Worm (Caenorhabditis elegans) whole organism, L1 larva: Measurements from ENCODE around the gene H25P19.1.

Source experiments
- C34B4.2 ChIP-seq: sonication (generic microtip); optimal IDR thresholded peaks from 2 replicates; lab custom pipeline; 2017; ENCODE audit warnings: mild to moderate bottlenecking, missing genetic modification characterization, missing compliant biosample characterization
- F16B12.6 ChIP-seq: fragments of 150-350 bp; optimal IDR thresholded peaks from 2 replicates; lab custom pipeline; 2014; ENCODE audit warnings: missing biosample characterization, missing genetic modification characterization
- aha-1 ChIP-seq: fragments of 150-350 bp; optimal IDR thresholded peaks from 2 replicates; lab custom pipeline; 2014; ENCODE audit warnings: missing biosample characterization, missing genetic modification characterization
- alr-1 ChIP-seq: fragments of 200-800 bp; sonication (Bioruptor generic); optimal IDR thresholded peaks from 2 replicates; lab custom pipeline; 2018; ENCODE audit warnings: borderline replicate concordance, mild to moderate bottlenecking, missing genetic modification characterization, missing compliant biosample characterization
- blmp-1 ChIP-seq: fragments of 150-350 bp; optimal IDR thresholded peaks from 2 replicates; lab custom pipeline; 2014; ENCODE audit warnings: missing biosample characterization, missing genetic modification characterization
- ceh-8 ChIP-seq: fragments of 200-800 bp; sonication (Bioruptor generic); optimal IDR thresholded peaks from 2 replicates; lab custom pipeline; 2018; ENCODE audit warnings: mild to moderate bottlenecking, missing genetic modification characterization, moderate library complexity, missing compliant biosample characterization
- ceh-82 ChIP-seq, 3 experiments: fragments of 150-350 bp in 1 of 3; sonication (generic microtip) in 2 of 3; optimal IDR thresholded peaks; 2 replicates each; lab custom pipeline; 2014 to 2017; ENCODE audit warnings: missing biosample characterization in 3 of 3, missing genetic modification characterization in 3 of 3
- ceh-88 ChIP-seq: fragments of 200-800 bp; sonication (Bioruptor generic); IDR thresholded peaks from 2 replicates; pipeline ENCODE4 v1.3.6; 2022; ENCODE audit warnings: missing genetic modification characterization, missing compliant biosample characterization
- ceh-90 ChIP-seq: sonication (generic microtip); optimal IDR thresholded peaks from 2 replicates; lab custom pipeline; 2016; ENCODE audit warnings: missing genetic modification characterization, missing compliant biosample characterization
- efl-1 ChIP-seq, 4 experiments: fragments of 150-350 bp; optimal IDR thresholded peaks in 3 of 4; peaks in 1 of 4; 1 replicate in 1 of 4; 2 replicates in 3 of 4; lab custom pipeline; 2014; ENCODE audit warnings: missing biosample characterization in 2 of 4, missing genetic modification characterization in 2 of 4, missing genetic modification reagents in 2 of 4
- egl-27 ChIP-seq, 2 experiments: fragments of 150-350 bp in 1 of 2; sonication (generic microtip); optimal IDR thresholded peaks; 3 replicates each; lab custom pipeline; 2017 to 2018; ENCODE audit warnings: missing biosample characterization in 2 of 2, missing genetic modification characterization in 2 of 2, missing genetic modification reagents in 2 of 2
- elt-2 ChIP-seq: sonication (generic microtip); optimal IDR thresholded peaks from 2 replicates; lab custom pipeline; 2016; ENCODE audit warnings: missing genetic modification characterization, mild to moderate bottlenecking, inconsistent platforms, missing compliant biosample characterization, missing genetic modification reagents
- elt-3 ChIP-seq, 6 experiments: fragments of 150-350 bp in 1 of 6; sonication (generic microtip); optimal IDR thresholded peaks; 2 replicates each; lab custom pipeline; 2017 to 2018; ENCODE audit warnings: missing biosample characterization in 6 of 6, missing genetic modification characterization in 6 of 6, inconsistent platforms in 1 of 6
- ets-5 ChIP-seq: fragments of 200-800 bp; sonication (Bioruptor generic); IDR thresholded peaks from 2 replicates; pipeline ENCODE4 v1.3.6; 2022; ENCODE audit warnings: missing genetic modification characterization, missing compliant biosample characterization
- fkh-4 ChIP-seq: sonication (generic microtip); optimal IDR thresholded peaks from 2 replicates; lab custom pipeline; 2016; ENCODE audit warnings: missing compliant biosample characterization, missing genetic modification characterization, borderline replicate concordance
- fkh-8 ChIP-seq: sonication (generic microtip); optimal IDR thresholded peaks from 2 replicates; lab custom pipeline; 2016; ENCODE audit warnings: mild to moderate bottlenecking, missing genetic modification characterization, missing compliant biosample characterization
- fos-1 ChIP-seq: fragments of 150-350 bp; optimal IDR thresholded peaks from 2 replicates; lab custom pipeline; 2014; ENCODE audit warnings: missing biosample characterization, missing genetic modification characterization
- hlh-4 ChIP-seq: sonication (generic microtip); optimal IDR thresholded peaks from 2 replicates; lab custom pipeline; 2016; ENCODE audit warnings: mild to moderate bottlenecking, missing genetic modification characterization, missing compliant biosample characterization
- irx-1 ChIP-seq: sonication (generic microtip); optimal IDR thresholded peaks from 2 replicates; lab custom pipeline; 2016; ENCODE audit warnings: missing genetic modification characterization, missing compliant biosample characterization
- jun-1 ChIP-seq: fragments of 150-350 bp; optimal IDR thresholded peaks from 2 replicates; lab custom pipeline; 2014; ENCODE audit warnings: missing biosample characterization, missing genetic modification reagents, missing genetic modification characterization
- lin-35 ChIP-seq, 2 experiments: fragments of 150-350 bp; optimal IDR thresholded peaks; 2 replicates each; lab custom pipeline; 2014; ENCODE audit warnings: missing biosample characterization in 2 of 2, missing genetic modification characterization in 2 of 2, missing genetic modification reagents in 2 of 2
- mef-2 ChIP-seq: fragments of 150-350 bp; optimal IDR thresholded peaks from 2 replicates; lab custom pipeline; 2014; ENCODE audit warnings: missing biosample characterization, missing genetic modification characterization
- nhr-19 ChIP-seq: fragments of 200-800 bp; sonication (Bioruptor generic); conservative IDR thresholded peaks from 2 replicates; pipeline ENCODE4 v1.3.6; 2022; ENCODE audit warnings: missing genetic modification characterization, missing compliant biosample characterization
- nhr-20 ChIP-seq: sonication (generic microtip); optimal IDR thresholded peaks from 2 replicates; lab custom pipeline; 2016; ENCODE audit warnings: mild to moderate bottlenecking, missing genetic modification characterization, missing compliant biosample characterization
- nhr-76 ChIP-seq: sonication (generic microtip); optimal IDR thresholded peaks from 2 replicates; lab custom pipeline; 2017; ENCODE audit warnings: missing biosample characterization, missing genetic modification characterization
- nhr-84 ChIP-seq: sonication (generic microtip); optimal IDR thresholded peaks from 2 replicates; lab custom pipeline; 2017; ENCODE audit warnings: missing biosample characterization, missing genetic modification characterization
- pag-3 ChIP-seq: sonication (generic microtip); optimal IDR thresholded peaks from 2 replicates; lab custom pipeline; 2017; ENCODE audit warnings: missing genetic modification characterization, mild to moderate bottlenecking, missing compliant biosample characterization, antibody characterized with exemption, borderline replicate concordance; ENCODE audit not compliant: insufficient read depth
- pax-3 ChIP-seq: fragments of 200-800 bp; sonication (Bioruptor generic); optimal IDR thresholded peaks from 2 replicates; lab custom pipeline; 2018; ENCODE audit warnings: mild to moderate bottlenecking, missing genetic modification characterization, moderate library complexity, missing compliant biosample characterization
- rnt-1 ChIP-seq: sonication (generic microtip); optimal IDR thresholded peaks from 2 replicates; lab custom pipeline; 2016; ENCODE audit warnings: mild to moderate bottlenecking, missing genetic modification characterization, moderate library complexity, missing compliant biosample characterization
- snu-23 ChIP-seq: sonication (generic microtip); optimal IDR thresholded peaks from 2 replicates; lab custom pipeline; 2016; ENCODE audit warnings: missing genetic modification characterization, missing compliant biosample characterization
- sox-4 ChIP-seq: sonication (generic microtip); optimal IDR thresholded peaks from 2 replicates; lab custom pipeline; 2016; ENCODE audit warnings: missing genetic modification characterization, missing compliant biosample characterization
- swsn-7 ChIP-seq: sonication (generic microtip); optimal IDR thresholded peaks from 2 replicates; lab custom pipeline; 2016; ENCODE audit warnings: missing genetic modification characterization, missing compliant biosample characterization
- unc-130 ChIP-seq: fragments of 150-350 bp; optimal IDR thresholded peaks from 2 replicates; lab custom pipeline; 2017; ENCODE audit warnings: missing biosample characterization, missing genetic modification characterization, inconsistent platforms
- unc-62 ChIP-seq: fragments of 150-350 bp; optimal IDR thresholded peaks from 2 replicates; lab custom pipeline; 2014; ENCODE audit warnings: missing biosample characterization, missing genetic modification reagents, missing genetic modification characterization
- unc-98 ChIP-seq: fragments of 200-800 bp; sonication (Bioruptor generic); IDR thresholded peaks from 2 replicates; pipeline ENCODE4 v1.3.6; 2022; ENCODE audit warnings: missing genetic modification characterization, missing compliant biosample characterization
- zag-1 ChIP-seq: fragments of 150-350 bp; optimal IDR thresholded peaks from 2 replicates; lab custom pipeline; 2014; ENCODE audit warnings: missing biosample characterization, missing genetic modification characterization

Gene H25P19.1

ce11 chrV:687384-687783, at the start of gene H25P19.1:
Gene H25P19.1, plus strand, starts transcription at chrV:687684.
- TF ChIP-seq pax-3 (tag; lab: Kevin White, UChicago) (no peak), egl-27 (tag; optimal IDR thresholded peaks at IDR 0.05; lab: Kevin White, UChicago) (no peak), blmp-1 (peak; percentile 66)

- TF ChIP-seq ets-5 (GFP tag; lab: Robert Waterston, UW) (no peak), nhr-76 (tag; lab: Kevin White, UChicago) (no peak), hlh-4 (tag; lab: Kevin White, UChicago) (no peak), unc-130 (tag; lab: Kevin White, UChicago) (no peak), jun-1 (tag; lab: Kevin White, UChicago) (no peak), ceh-88 (GFP tag; lab: Robert Waterston, UW) (no peak), sox-4 (no peak), F16B12.6 (tag; lab: Kevin White, UChicago) (no peak), blmp-1 (no peak), lin-35 (GFP tag; optimal IDR thresholded peaks at IDR 0.05; lab: Kevin White, UChicago) (no peak), zag-1 (tag; lab: Kevin White, UChicago) (no peak), ceh-90 (tag; lab: Kevin White, UChicago) (no peak), pag-3 (no peak), aha-1 (no peak), C34B4.2 (tag; lab: Kevin White, UChicago) (no peak)
These were observed 49.2 kb upstream of the H25P19.1 start, which contains the start of gene srj-37 for ce11 chrV:638328-638727. Gene srj-37, plus strand, starts transcription at chrV:638628.

- TF ChIP-seq ceh-82 (tag; optimal IDR thresholded peaks at IDR 0.05; lab: Kevin White, UChicago) (peak in 1 of 3 experiments; percentile 2), fkh-4 (tag; lab: Kevin White, UChicago) (no peak), fkh-8 (tag; lab: Kevin White, UChicago) (peak; percentile 41), sox-4 (no peak), nhr-20 (tag; lab: Kevin White, UChicago) (peak; percentile 22), swsn-7 (tag; lab: Kevin White, UChicago) (peak; percentile 30), rnt-1 (tag; lab: Kevin White, UChicago) (peak; percentile 33), efl-1 (optimal IDR thresholded peaks at IDR 0.05; lab: Kevin White, UChicago) (peak; percentile 31 to 47), efl-1 (GFP tag; optimal IDR thresholded peaks at IDR 0.05 in 1 of 2; lab: Kevin White, UChicago) (no peak), alr-1 (tag; lab: Kevin White, UChicago) (no peak)
These were observed 44.7 kb upstream of the H25P19.1 start, which contains the start of gene nhr-190 for ce11 chrV:642750-643149. Gene nhr-190, minus strand, starts transcription at chrV:642924.

ce11 chrV:646129-646528, 41.4 kb upstream of the H25P19.1 start, which contains the start of gene F48G7.12:
Gene F48G7.12, minus strand, starts transcription at chrV:646229.
- TF ChIP-seq nhr-19 (GFP tag; lab: Robert Waterston, UW) (no peak), mef-2 (no peak), unc-98 (GFP tag; lab: Robert Waterston, UW) (no peak), nhr-20 (tag; lab: Kevin White, UChicago) (no peak), irx-1 (tag; lab: Kevin White, UChicago) (no peak), ceh-8 (GFP tag; lab: Kevin White, UChicago) (no peak)

- TF ChIP-seq ceh-88 (GFP tag; lab: Robert Waterston, UW) (no peak), unc-62 (GFP tag; lab: Kevin White, UChicago) (no peak), fos-1 (tag; lab: Kevin White, UChicago) (no peak), efl-1 (optimal IDR thresholded peaks at IDR 0.05; lab: Kevin White, UChicago) (no peak), efl-1 (GFP tag; optimal IDR thresholded peaks at IDR 0.05 in 1 of 2; lab: Kevin White, UChicago) (no peak), unc-98 (GFP tag; lab: Robert Waterston, UW) (no peak), nhr-84 (tag; lab: Kevin White, UChicago) (no peak), alr-1 (tag; lab: Kevin White, UChicago) (no peak), snu-23 (no peak), nhr-76 (tag; lab: Kevin White, UChicago) (no peak), blmp-1 (no peak), elt-2 (tag; lab: Kevin White, UChicago) (no peak), elt-3 (tag; optimal IDR thresholded peaks at IDR 0.05; lab: Kevin White, UChicago) (no peak)
- TF ChIP-seq, all 84 proteins: peak for 0
These were observed 40.6 kb upstream of the H25P19.1 start, which contains the start of gene ugt-42 for ce11 chrV:646888-647287. Gene ugt-42, plus strand, starts transcription at chrV:647188.
